Worm (Caenorhabditis elegans): ENCODE measurements around the gene rdy-2.

DNA sequence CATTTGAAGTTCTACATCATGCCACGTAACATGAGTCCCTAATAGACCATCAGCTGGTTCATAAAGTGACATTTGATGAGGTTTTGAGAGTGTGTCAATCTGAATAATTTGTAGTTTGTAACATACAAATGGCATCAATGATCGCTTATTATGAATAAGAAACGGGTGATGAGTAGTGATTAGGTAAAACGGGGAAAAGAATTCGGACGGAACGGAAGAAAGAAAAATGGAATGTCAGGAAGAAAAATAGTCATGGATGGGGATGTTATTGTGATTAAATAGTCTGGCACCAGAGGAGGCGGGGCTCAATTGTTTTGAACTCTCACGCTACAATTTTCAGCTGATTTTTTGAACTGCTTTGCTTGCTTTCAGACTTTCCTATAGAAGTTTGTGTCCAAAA lies 33.4 kb upstream of the rdy-2 start, which contains the start of gene H37A05.2:
- no peak for TF ChIP-seq nhr-12 (tag; optimal IDR thresholded peaks at IDR 0.05)
- TF ChIP-seq unc-62 (GFP tag; optimal IDR thresholded peaks at IDR 0.05): no peak
- TF ChIP-seq skn-1 (tag; optimal IDR thresholded peaks at IDR 0.05): no peak
- TF ChIP-seq nhr-237 (tag; optimal IDR thresholded peaks at IDR 0.05): no peak
- TF ChIP-seq ceh-28 (tag; optimal IDR thresholded peaks at IDR 0.05): no peak
- no peak for TF ChIP-seq fkh-10 (GFP tag; optimal IDR thresholded peaks at IDR 0.05)
- TF ChIP-seq ztf-11 (tag; optimal IDR thresholded peaks at IDR 0.05): no peak
- TF ChIP-seq fos-1 (tag; optimal IDR thresholded peaks at IDR 0.05): no peak
- no peak for TF ChIP-seq sea-2 (GFP tag; optimal IDR thresholded peaks at IDR 0.05)
- TF ChIP-seq pha-4 (tag; optimal IDR thresholded peaks at IDR 0.05): no peak
- no peak for TF ChIP-seq snpc-4 (tag; optimal IDR thresholded peaks at IDR 0.05)

All from whole organism, L3 larva.